1 fruit fly cellular context compared by ENCODE assay signal in the genomic region with DNA sequence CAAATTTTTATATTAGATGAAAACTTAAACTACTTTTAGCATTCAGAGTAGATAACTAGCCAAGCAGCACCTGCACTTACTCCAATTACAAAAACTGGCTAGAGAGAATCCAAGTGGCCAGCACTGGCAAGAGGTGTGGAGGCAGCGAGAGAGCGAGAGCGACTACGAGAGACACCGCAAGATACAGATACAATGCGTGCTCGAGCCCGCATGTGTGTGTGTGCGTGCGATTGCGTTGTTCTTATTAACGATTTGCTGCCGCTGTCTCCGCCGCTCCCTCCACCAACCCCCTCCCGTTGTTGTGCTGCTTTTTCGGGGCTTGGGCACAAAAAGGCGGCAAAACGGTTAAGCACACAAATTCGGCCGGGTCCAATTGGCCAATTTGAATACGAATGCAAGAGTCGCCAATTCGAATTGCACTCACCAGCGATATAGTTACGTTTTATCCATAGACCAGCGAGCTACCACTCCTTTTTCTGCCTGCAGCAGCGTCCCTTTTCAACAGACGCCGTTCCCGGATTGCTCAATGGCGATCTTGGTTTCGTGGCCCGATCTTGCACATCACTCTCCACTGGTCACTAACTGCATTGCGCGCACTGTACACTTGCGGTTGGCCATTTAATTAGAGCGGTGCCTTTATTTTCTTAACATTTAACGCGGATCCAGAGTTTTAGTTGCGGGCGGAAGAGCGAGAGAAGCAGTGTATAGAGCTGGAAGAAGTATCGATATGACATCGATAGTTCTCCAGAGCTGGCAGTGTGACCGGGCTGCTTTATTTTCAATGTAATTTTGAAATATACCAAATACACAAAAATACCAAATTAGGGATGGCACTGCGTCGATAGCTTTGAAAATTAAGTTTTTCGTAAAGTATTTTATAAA.
TF ChIP-seq lines count a peak whose summit lies in the region.

Gene crol (minus strand): TSS at position 737 of the 882 bp plus-strand sequence.

TF ChIP-seq in whole organism, embryonic, 481 proteins besides CTCF, POLR2A, EP300 and RAD21 (continued from another document and continues in another):
- TF ChIP-seq Tbp (GFP tag; optimal IDR thresholded peaks at IDR 0.05; lab: Kevin White, UChicago) (no peak), CG4404 (GFP tag; IDR thresholded peaks at IDR 0.05; lab: Robert Waterston, UW) (no peak), CG12236 (GFP tag; optimal IDR thresholded peaks at IDR 0.05; lab: Kevin White, UChicago) (no peak), CG1529 (GFP tag; optimal IDR thresholded peaks at IDR 0.05; lab: Kevin White, UChicago) (no peak), Dip2 (GFP tag; IDR thresholded peaks at IDR 0.05; lab: Robert Waterston, UW) (no peak), CG4730 (GFP tag; IDR thresholded peaks at IDR 0.05; lab: Robert Waterston, UW) (no peak), CG18011 (GFP tag; optimal IDR thresholded peaks at IDR 0.05; lab: Kevin White, UChicago) (no peak), CG12155 (GFP tag; optimal IDR thresholded peaks at IDR 0.05; lab: Kevin White, UChicago) (peak; percentile 21), Gsc (GFP tag; IDR thresholded peaks at IDR 0.05; lab: Robert Waterston, UW) (no peak), Bdp1 (GFP tag; optimal IDR thresholded peaks at IDR 0.05; lab: Kevin White, UChicago) (no peak), danr (GFP tag; IDR thresholded peaks at IDR 0.05; lab: Robert Waterston, UW) (no peak), CG8924 (tag; optimal IDR thresholded peaks at IDR 0.05; lab: Kevin White, UChicago) (peak; percentile 42), Eip74EF (GFP tag; optimal IDR thresholded peaks at IDR 0.05; lab: Kevin White, UChicago) (no peak), Spps (tag; optimal IDR thresholded peaks at IDR 0.05; lab: Kevin White, UChicago) (no peak), CG9797 (GFP tag; optimal IDR thresholded peaks at IDR 0.05; lab: Kevin White, UChicago) (peak; percentile 87), ssp (GFP tag; IDR thresholded peaks at IDR 0.05; lab: Robert Waterston, UW) (no peak), CG12299 (tag; optimal IDR thresholded peaks at IDR 0.05; lab: Kevin White, UChicago) (no peak), CG10462 (GFP tag; optimal IDR thresholded peaks at IDR 0.05; lab: Kevin White, UChicago) (no peak), crc (GFP tag; optimal IDR thresholded peaks at IDR 0.05; lab: Kevin White, UChicago) (no peak), CG12659 (GFP tag; optimal IDR thresholded peaks at IDR 0.05; lab: Kevin White, UChicago) (peak; percentile 76), CG16863 (GFP tag; optimal IDR thresholded peaks at IDR 0.05; lab: Kevin White, UChicago) (no peak), Neu2 (GFP tag; optimal IDR thresholded peaks at IDR 0.05; lab: Kevin White, UChicago; ENCODE audit: borderline replicate concordance) (no peak), CG10431 (GFP tag; optimal IDR thresholded peaks at IDR 0.05; lab: Kevin White, UChicago) (no peak), H15 (GFP tag; IDR thresholded peaks at IDR 0.05; lab: Robert Waterston, UW) (no peak), CG6254 (GFP tag; optimal IDR thresholded peaks at IDR 0.05; lab: Kevin White, UChicago) (no peak), Ets97D (GFP tag; optimal IDR thresholded peaks at IDR 0.05; lab: Kevin White, UChicago) (peak; percentile 81), CG13424 (tag; optimal IDR thresholded peaks at IDR 0.05; lab: Kevin White, UChicago) (peak; percentile 43), chif (GFP tag; optimal IDR thresholded peaks at IDR 0.05; lab: Kevin White, UChicago) (no peak), HHEX (GFP tag; optimal IDR thresholded peaks at IDR 0.05; lab: Kevin White, UChicago) (no peak), Mrtf (GFP tag; IDR thresholded peaks at IDR 0.05; lab: Robert Waterston, UW) (no peak), sqz (GFP tag; optimal IDR thresholded peaks at IDR 0.05; lab: Kevin White, UChicago) (peak; percentile 14), NfI (GFP tag; optimal IDR thresholded peaks at IDR 0.05; lab: Kevin White, UChicago) (no peak), phol (tag; optimal IDR thresholded peaks at IDR 0.05; lab: Kevin White, UChicago) (peak; percentile 43), CG7786 (GFP tag; optimal IDR thresholded peaks at IDR 0.05; lab: Kevin White, UChicago) (no peak), Scr (GFP tag; IDR thresholded peaks at IDR 0.05; lab: Robert Waterston, UW; ENCODE audit: partially characterized antibody) (peak; percentile 81), CG4282 (GFP tag; optimal IDR thresholded peaks at IDR 0.05; lab: Kevin White, UChicago) (no peak), GATAe (GFP tag; conservative IDR thresholded peaks at IDR 0.05; lab: Robert Waterston, UW) (no peak), vfl (GFP tag; optimal IDR thresholded peaks at IDR 0.05; lab: Kevin White, UChicago) (no peak), CG15696 (tag; optimal IDR thresholded peaks at IDR 0.05; lab: Kevin White, UChicago) (peak; percentile 17), Chrac-16 (GFP tag; optimal IDR thresholded peaks at IDR 0.05; lab: Kevin White, UChicago) (no peak), da (GFP tag; optimal IDR thresholded peaks at IDR 0.05; lab: Kevin White, UChicago) (no peak), caup (GFP tag; optimal IDR thresholded peaks at IDR 0.05; lab: Kevin White, UChicago; ENCODE audit: severe bottlenecking) (no peak), pzg (GFP tag; optimal IDR thresholded peaks at IDR 0.05; lab: Kevin White, UChicago) (peak; percentile 81), Dfd (GFP tag; optimal IDR thresholded peaks at IDR 0.05; lab: Kevin White, UChicago) (no peak), BtbVII (GFP tag; optimal IDR thresholded peaks at IDR 0.05; lab: Kevin White, UChicago) (no peak), pita (GFP tag; optimal IDR thresholded peaks at IDR 0.05; lab: Kevin White, UChicago) (no peak), D (optimal IDR thresholded peaks at IDR 0.05; lab: Kevin White, UChicago) (peak; percentile 61), D (GFP tag; optimal IDR thresholded peaks at IDR 0.05; lab: Kevin White, UChicago) (no peak), ewg (GFP tag; optimal IDR thresholded peaks at IDR 0.05; lab: Kevin White, UChicago) (no peak), CG10959 (GFP tag; IDR thresholded peaks at IDR 0.05; lab: Robert Waterston, UW) (no peak), CG6765 (GFP tag; optimal IDR thresholded peaks at IDR 0.05; lab: Kevin White, UChicago) (no peak), CG42726 (GFP tag; IDR thresholded peaks at IDR 0.05; lab: Robert Waterston, UW; ENCODE audit: partially characterized antibody) (peak; percentile 64; the same call in 1 of the 2 replicates), Awh (GFP tag; IDR thresholded peaks at IDR 0.05; lab: Robert Waterston, UW) (no peak), bbx (GFP tag; IDR thresholded peaks at IDR 0.05; lab: Robert Waterston, UW; ENCODE audit: partially characterized antibody) (peak; percentile 93), Antp (GFP tag; optimal IDR thresholded peaks at IDR 0.05; lab: Kevin White, UChicago) (no peak), luna (GFP tag; optimal IDR thresholded peaks at IDR 0.05; lab: Kevin White, UChicago) (no peak), Rx (GFP tag; IDR thresholded peaks at IDR 0.05; lab: Robert Waterston, UW) (no peak), Fer1 (GFP tag; optimal IDR thresholded peaks at IDR 0.05; lab: Kevin White, UChicago) (no peak), Taf1 (GFP tag; IDR thresholded peaks at IDR 0.05; lab: Robert Waterston, UW) (0 out of 2 replicates have a peak, but pooled peaks have one; percentile 9), NC2α (GFP tag; optimal IDR thresholded peaks at IDR 0.05; lab: Kevin White, UChicago) (no peak), ci (GFP tag; IDR thresholded peaks at IDR 0.05; lab: Robert Waterston, UW) (peak; percentile 65), Xbp1 (GFP tag; optimal IDR thresholded peaks at IDR 0.05; lab: Kevin White, UChicago) (no peak), ERR (GFP tag; optimal IDR thresholded peaks at IDR 0.05; lab: Kevin White, UChicago) (no peak), CG12104 (GFP tag; optimal IDR thresholded peaks at IDR 0.05; lab: Kevin White, UChicago) (no peak), MTF-1 (GFP tag; optimal IDR thresholded peaks at IDR 0.05; lab: Kevin White, UChicago; ENCODE audit: borderline replicate concordance) (no peak), E2f1 (GFP tag; IDR thresholded peaks at IDR 0.05; lab: Robert Waterston, UW) (peak; percentile 81), YL-1 (GFP tag; optimal IDR thresholded peaks at IDR 0.05; lab: Kevin White, UChicago) (peak; percentile 60), CG5953 (GFP tag; IDR thresholded peaks at IDR 0.05; lab: Robert Waterston, UW) (no peak), Dad (GFP tag; optimal IDR thresholded peaks at IDR 0.05; lab: Kevin White, UChicago) (peak; percentile 15), BEAF-32 (GFP tag; optimal IDR thresholded peaks at IDR 0.05; lab: Kevin White, UChicago) (peak; percentile 88), insv (GFP tag; optimal IDR thresholded peaks at IDR 0.05; lab: Kevin White, UChicago) (peak in 1 of 2 experiments; percentile 82), CG2199 (GFP tag; IDR thresholded peaks at IDR 0.05; lab: Robert Waterston, UW) (0 out of 3 replicates have a peak, but pooled peaks have one; percentile 67), H2.0 (GFP tag; IDR thresholded peaks at IDR 0.05; lab: Robert Waterston, UW) (no peak), CG10209 (GFP tag; optimal IDR thresholded peaks at IDR 0.05; lab: Kevin White, UChicago) (peak; percentile 2), scrt (GFP tag; optimal IDR thresholded peaks at IDR 0.05; lab: Kevin White, UChicago) (no peak), CG9437 (GFP tag; optimal IDR thresholded peaks at IDR 0.05; lab: Kevin White, UChicago) (no peak), Abd-B (GFP tag; optimal IDR thresholded peaks at IDR 0.05; lab: Kevin White, UChicago) (no peak), CG18764 (GFP tag; optimal IDR thresholded peaks at IDR 0.05; lab: Kevin White, UChicago) (no peak), lmd (GFP tag; IDR thresholded peaks at IDR 0.05; lab: Robert Waterston, UW) (no peak; the same call in 1 of the 2 replicates), bab2 (GFP tag; optimal IDR thresholded peaks at IDR 0.05; lab: Kevin White, UChicago) (no peak), ap (GFP tag; IDR thresholded peaks at IDR 0.05; lab: Robert Waterston, UW) (no peak), CG6813 (GFP tag; optimal IDR thresholded peaks at IDR 0.05; lab: Kevin White, UChicago) (no peak), rib (GFP tag; IDR thresholded peaks at IDR 0.05; lab: Robert Waterston, UW) (0 out of 2 replicates have a peak, but pooled peaks have one; percentile 46), ttk (GFP tag; IDR thresholded peaks at IDR 0.05; lab: Robert Waterston, UW) (0 out of 2 replicates have a peak, but pooled peaks have one; percentile 16), HmgD (GFP tag; optimal IDR thresholded peaks at IDR 0.05; lab: Kevin White, UChicago) (no peak), bigmax (GFP tag; optimal IDR thresholded peaks at IDR 0.05; lab: Kevin White, UChicago) (no peak), HLH54F (GFP tag; optimal IDR thresholded peaks at IDR 0.05; lab: Kevin White, UChicago) (no peak), salm (tag; optimal IDR thresholded peaks at IDR 0.05; lab: Kevin White, UChicago) (no peak), B-H2 (GFP tag; optimal IDR thresholded peaks at IDR 0.05; lab: Kevin White, UChicago) (no peak), run (tag; optimal IDR thresholded peaks at IDR 0.05; lab: Kevin White, UChicago) (no peak), CG11723 (GFP tag; optimal IDR thresholded peaks at IDR 0.05; lab: Kevin White, UChicago) (no peak), ftz-f1 (GFP tag; optimal IDR thresholded peaks at IDR 0.05; lab: Kevin White, UChicago) (no peak), CG18262 (tag; optimal IDR thresholded peaks at IDR 0.05; lab: Kevin White, UChicago) (no peak), CG11560 (tag; IDR thresholded peaks at IDR 0.05; lab: Robert Waterston, UW) (no peak), sd (tag; optimal IDR thresholded peaks at IDR 0.05; lab: Kevin White, UChicago) (no peak), CG32532 (GFP tag; IDR thresholded peaks at IDR 0.05; lab: Robert Waterston, UW) (peak; percentile 54), CG34376 (GFP tag; optimal IDR thresholded peaks at IDR 0.05; lab: Kevin White, UChicago) (peak; percentile 44), CG17612 (GFP tag; IDR thresholded peaks at IDR 0.05; lab: Robert Waterston, UW) (no peak), CG12769 (tag; optimal IDR thresholded peaks at IDR 0.05; lab: Kevin White, UChicago) (peak; percentile 94), nerfin-1 (tag; optimal IDR thresholded peaks at IDR 0.05; lab: Kevin White, UChicago) (no peak), CG34224 (GFP tag; IDR thresholded peaks at IDR 0.05; lab: Robert Waterston, UW; ENCODE audit: partially characterized antibody) (peak; percentile 88), dimm (GFP tag; IDR thresholded peaks at IDR 0.05; lab: Robert Waterston, UW) (no peak), jumu (GFP tag; optimal IDR thresholded peaks at IDR 0.05; lab: Kevin White, UChicago) (peak; percentile 30), Ravus (GFP tag; IDR thresholded peaks at IDR 0.05; lab: Robert Waterston, UW) (no peak), CG13296 (GFP tag; optimal IDR thresholded peaks at IDR 0.05; lab: Kevin White, UChicago) (no peak), Jarid2 (GFP tag; optimal IDR thresholded peaks at IDR 0.05; lab: Kevin White, UChicago) (no peak), org-1 (GFP tag; optimal IDR thresholded peaks at IDR 0.05; lab: Kevin White, UChicago) (no peak), grau (tag; optimal IDR thresholded peaks at IDR 0.05; lab: Kevin White, UChicago) (peak; percentile 39), psq (GFP tag; optimal IDR thresholded peaks at IDR 0.05; lab: Kevin White, UChicago) (no peak), CG18619 (GFP tag; optimal IDR thresholded peaks at IDR 0.05; lab: Kevin White, UChicago) (no peak), C15 (GFP tag; IDR thresholded peaks at IDR 0.05; lab: Robert Waterston, UW) (no peak), Fer2 (tag; optimal IDR thresholded peaks at IDR 0.05; lab: Kevin White, UChicago) (no peak), slbo (GFP tag; IDR thresholded peaks at IDR 0.05; lab: Robert Waterston, UW) (peak; percentile 48), br (optimal IDR thresholded peaks at IDR 0.05; lab: Kevin White, UChicago) (no peak), Lim3 (GFP tag; IDR thresholded peaks at IDR 0.05; lab: Robert Waterston, UW) (no peak), crp (GFP tag; optimal IDR thresholded peaks at IDR 0.05; lab: Kevin White, UChicago) (no peak), ems (GFP tag; optimal IDR thresholded peaks at IDR 0.05; lab: Kevin White, UChicago) (no peak), CG10366 (GFP tag; IDR thresholded peaks at IDR 0.05; lab: Robert Waterston, UW) (0 out of 2 replicates have a peak, but pooled peaks have one; percentile 13), B-H1 (GFP tag; IDR thresholded peaks at IDR 0.05; lab: Robert Waterston, UW) (no peak), jigr1 (GFP tag; IDR thresholded peaks at IDR 0.05; lab: Robert Waterston, UW) (no peak; the same call in 2 of the 3 replicates), maf-S (GFP tag; optimal IDR thresholded peaks at IDR 0.05; lab: Kevin White, UChicago) (no peak), gcm2 (GFP tag; optimal IDR thresholded peaks at IDR 0.05; lab: Kevin White, UChicago) (no peak), CG2712 (tag; optimal IDR thresholded peaks at IDR 0.05; lab: Kevin White, UChicago) (peak; percentile 51), Asciz (GFP tag; optimal IDR thresholded peaks at IDR 0.05; lab: Kevin White, UChicago) (no peak)
